Fruit fly (Drosophila melanogaster): Measurements from ENCODE around the gene Adhr.

DNA sequence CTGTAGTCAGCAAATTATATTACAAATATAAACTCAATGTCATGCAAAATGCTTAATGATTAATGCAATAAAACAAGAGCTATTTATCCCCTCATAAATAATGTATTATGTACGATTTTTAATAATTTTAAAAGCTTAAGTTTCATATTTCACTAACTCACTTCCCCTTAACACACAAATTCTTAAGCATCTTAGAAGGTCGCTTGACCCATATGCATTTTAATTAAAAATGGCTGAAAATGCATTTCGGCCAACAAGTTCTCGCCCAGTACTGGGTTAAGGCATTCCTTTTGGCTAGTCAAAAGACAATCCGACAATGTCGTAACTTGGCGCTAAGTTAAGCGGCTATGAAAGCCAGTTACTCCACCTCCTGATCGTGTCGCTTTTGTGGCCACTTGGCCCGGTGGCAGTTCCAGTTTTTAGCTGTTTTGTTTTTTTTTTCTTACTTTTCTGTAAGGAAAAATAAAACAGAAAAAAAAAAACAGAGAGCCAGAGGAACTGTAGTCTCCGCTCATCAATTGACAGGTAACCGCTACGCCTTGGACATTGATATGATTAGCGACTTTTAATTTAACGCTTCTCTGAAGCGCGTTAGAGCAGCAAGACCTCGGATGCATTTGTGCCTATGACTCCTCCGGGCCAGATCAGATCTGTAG lies 49.7 kb downstream of the Adhr start:
- no peak for TF ChIP-seq CG12768 (GFP tag; optimal IDR thresholded peaks at IDR 0.05)
- TF ChIP-seq Mnt (GFP tag; optimal IDR thresholded peaks at IDR 0.05), result no peak
- TF ChIP-seq cnc (optimal IDR thresholded peaks at IDR 0.05), result no peak
- TF ChIP-seq tj (GFP tag; optimal IDR thresholded peaks at IDR 0.05), result no peak
